Fruit fly (Drosophila melanogaster) whole organism, embryonic: ENCODE measurements around the gene Ppt2.

Source experiments
- B-H1 ChIP-seq: fragments of 200-800 bp; sonication (Bioruptor generic); IDR thresholded peaks from 3 replicates; pipeline ENCODE4 v1.3.6; 2022; ENCODE audit warnings: missing biosample characterization, missing genetic modification characterization
- Blimp-1 ChIP-seq: fragments of 200-800 bp; sonication (Bioruptor generic); optimal IDR thresholded peaks from 3 replicates; lab custom pipeline; 2018; ENCODE audit warnings: missing biosample characterization, missing genetic modification characterization, mild to moderate bottlenecking, moderate library complexity, missing genetic modification reagents
- C15 ChIP-seq: fragments of 200-800 bp; sonication (Bioruptor generic); IDR thresholded peaks from 3 replicates; pipeline ENCODE4 v1.3.6; 2022; ENCODE audit warnings: missing biosample characterization, missing genetic modification characterization
- CG10147 ChIP-seq: fragments of 200-800 bp; sonication (Bioruptor generic); optimal IDR thresholded peaks from 2 replicates; lab custom pipeline; 2019; ENCODE audit warnings: missing biosample characterization, mild to moderate bottlenecking, missing genetic modification characterization, moderate library complexity
- CG1024 ChIP-seq: fragments of 200-800 bp; sonication (Bioruptor generic); IDR thresholded peaks from 2 replicates; pipeline ENCODE4 v1.3.6; 2022; ENCODE audit warnings: missing biosample characterization, missing genetic modification characterization
- CG10543 ChIP-seq: fragments of 200-800 bp; sonication (Bioruptor generic); optimal IDR thresholded peaks from 3 replicates; lab custom pipeline; 2017; ENCODE audit warnings: missing biosample characterization, mild to moderate bottlenecking, missing genetic modification characterization, moderate library complexity
- CG11456 ChIP-seq: fragments of 200-800 bp; sonication (Bioruptor generic); IDR thresholded peaks from 3 replicates; pipeline ENCODE4 v1.3.6; 2022; ENCODE audit warnings: missing biosample characterization, missing genetic modification characterization
- CG13894 ChIP-seq: fragments of 200-800 bp; sonication (Bioruptor generic); optimal IDR thresholded peaks from 3 replicates; lab custom pipeline; 2018; ENCODE audit warnings: missing biosample characterization, mild to moderate bottlenecking, missing genetic modification characterization, moderate library complexity
- CG14667 ChIP-seq: fragments of 200-800 bp; sonication (Bioruptor generic); IDR thresholded peaks from 2 replicates; pipeline ENCODE4 v1.3.6; 2022; ENCODE audit warnings: missing biosample characterization, missing genetic modification characterization
- CG14710 ChIP-seq: fragments of 200-800 bp; sonication (Bioruptor generic); optimal IDR thresholded peaks from 3 replicates; lab custom pipeline; 2019; ENCODE audit warnings: missing biosample characterization, mild to moderate bottlenecking, missing genetic modification characterization, moderate library complexity
- CG17568 ChIP-seq: fragments of 200-800 bp; sonication (Bioruptor generic); optimal IDR thresholded peaks from 2 replicates; lab custom pipeline; 2018; ENCODE audit warnings: missing biosample characterization, mild to moderate bottlenecking, missing genetic modification characterization, moderate library complexity
- CG18262 ChIP-seq: fragments of 200-800 bp; optimal IDR thresholded peaks from 3 replicates; lab custom pipeline; 2019; ENCODE audit warnings: missing biosample characterization, mild to moderate bottlenecking, missing genetic modification characterization, moderate library complexity
- CG3281 ChIP-seq: fragments of 200-800 bp; sonication (Bioruptor generic); optimal IDR thresholded peaks from 3 replicates; lab custom pipeline; 2017; ENCODE audit warnings: missing biosample characterization, mild to moderate bottlenecking, missing genetic modification characterization
- CG4617 ChIP-seq: fragments of 200-800 bp; sonication (Bioruptor generic); optimal IDR thresholded peaks from 3 replicates; lab custom pipeline; 2016; ENCODE audit warnings: missing biosample characterization, missing genetic modification characterization, borderline replicate concordance
- CG4730 ChIP-seq: fragments of 200-800 bp; sonication (Bioruptor generic); IDR thresholded peaks from 2 replicates; pipeline ENCODE4 v1.3.6; 2022; ENCODE audit warnings: missing biosample characterization, missing genetic modification characterization
- CG6765 ChIP-seq: fragments of 200-800 bp; sonication (Bioruptor generic); optimal IDR thresholded peaks from 3 replicates; lab custom pipeline; 2017; ENCODE audit warnings: missing biosample characterization, mild to moderate bottlenecking, missing genetic modification characterization
- CG6791 ChIP-seq: fragments of 200-800 bp; sonication (Bioruptor generic); IDR thresholded peaks from 3 replicates; pipeline ENCODE4 v1.3.6; 2022; ENCODE audit warnings: missing biosample characterization, missing genetic modification characterization; ENCODE audit not compliant: partially characterized antibody
- CG7928 ChIP-seq: fragments of 200-800 bp; sonication (Bioruptor generic); optimal IDR thresholded peaks from 2 replicates; lab custom pipeline; 2017; ENCODE audit warnings: missing biosample characterization, mild to moderate bottlenecking, missing genetic modification characterization
- CG9215 ChIP-seq: fragments of 200-800 bp; sonication (Bioruptor generic); IDR thresholded peaks from 2 replicates; pipeline ENCODE4 v1.3.6; 2022; ENCODE audit warnings: missing biosample characterization, missing genetic modification characterization
- CG9609 ChIP-seq: fragments of 200-800 bp; sonication (Bioruptor generic); optimal IDR thresholded peaks from 3 replicates; lab custom pipeline; 2016; ENCODE audit warnings: missing biosample characterization, missing genetic modification characterization
- CG9817 ChIP-seq: fragments of 200-800 bp; sonication (Bioruptor generic); optimal IDR thresholded peaks from 2 replicates; lab custom pipeline; 2018; ENCODE audit warnings: missing biosample characterization, mild to moderate bottlenecking, missing genetic modification characterization, moderate library complexity
- Camta ChIP-seq: fragments of 200-800 bp; sonication (Bioruptor generic); optimal IDR thresholded peaks from 2 replicates; lab custom pipeline; 2016; ENCODE audit warnings: missing biosample characterization, missing genetic modification characterization
- CkIIα-i1 ChIP-seq: fragments of 200-800 bp; sonication (Bioruptor generic); IDR thresholded peaks from 2 replicates; pipeline ENCODE4 v1.3.6; 2022; ENCODE audit warnings: missing biosample characterization, missing genetic modification characterization
- D19A ChIP-seq: fragments of 200-800 bp; optimal IDR thresholded peaks from 3 replicates; lab custom pipeline; 2019; ENCODE audit warnings: missing biosample characterization, mild to moderate bottlenecking, missing genetic modification characterization, moderate library complexity
- Ets97D ChIP-seq: fragments of 200-800 bp; sonication (Bioruptor generic); optimal IDR thresholded peaks from 3 replicates; lab custom pipeline; 2016; ENCODE audit warnings: missing biosample characterization, missing genetic modification characterization
- Fer1 ChIP-seq: fragments of 200-800 bp; sonication (Bioruptor generic); optimal IDR thresholded peaks from 2 replicates; lab custom pipeline; 2017; ENCODE audit warnings: missing biosample characterization, mild to moderate bottlenecking, missing genetic modification characterization
- HLH54F ChIP-seq: fragments of 200-800 bp; sonication (Bioruptor generic); optimal IDR thresholded peaks from 3 replicates; lab custom pipeline; 2016; ENCODE audit warnings: missing biosample characterization, missing genetic modification characterization
- Hmr ChIP-seq: fragments of 200-800 bp; sonication (Bioruptor generic); optimal IDR thresholded peaks from 3 replicates; lab custom pipeline; 2017; ENCODE audit warnings: mild to moderate bottlenecking, missing biosample characterization, missing genetic modification reagents, missing genetic modification characterization
- Lpt ChIP-seq: fragments of >200 bp; optimal IDR thresholded peaks from 2 replicates; lab custom pipeline; 2018; ENCODE audit warnings: missing biosample characterization, missing genetic modification characterization
- Mad ChIP-seq: fragments of 200-800 bp; sonication (Bioruptor generic); optimal IDR thresholded peaks from 2 replicates; lab custom pipeline; 2016; ENCODE audit warnings: missing biosample characterization, missing genetic modification characterization
- NC2β ChIP-seq: fragments of 200-800 bp; sonication (Bioruptor generic); optimal IDR thresholded peaks from 2 replicates; lab custom pipeline; 2016; ENCODE audit warnings: missing biosample characterization, missing genetic modification characterization
- Nf-YA ChIP-seq: fragments of 200-800 bp; sonication (Bioruptor generic); IDR thresholded peaks from 2 replicates; pipeline ENCODE4 v1.3.6; 2022; ENCODE audit warnings: missing biosample characterization, missing genetic modification characterization
- Poxn ChIP-seq: fragments of 200-800 bp; sonication (Bioruptor generic); IDR thresholded peaks from 2 replicates; pipeline ENCODE4 v1.3.6; 2022; ENCODE audit warnings: missing biosample characterization, missing genetic modification characterization
- Scr ChIP-seq: fragments of 200-800 bp; sonication (Bioruptor generic); IDR thresholded peaks from 2 replicates; pipeline ENCODE4 v1.3.6; 2022; ENCODE audit warnings: missing biosample characterization, missing genetic modification characterization; ENCODE audit not compliant: partially characterized antibody
- Sry-δ ChIP-seq: fragments of 200-800 bp; sonication (Bioruptor generic); optimal IDR thresholded peaks from 2 replicates; lab custom pipeline; 2016; ENCODE audit warnings: missing biosample characterization, missing genetic modification characterization
- amos ChIP-seq: fragments of 200-800 bp; sonication (Bioruptor generic); IDR thresholded peaks from 2 replicates; pipeline ENCODE4 v1.3.6; 2022; ENCODE audit warnings: missing biosample characterization, missing genetic modification characterization; ENCODE audit not compliant: partially characterized antibody
- ato ChIP-seq: fragments of 200-800 bp; sonication (Bioruptor generic); IDR thresholded peaks from 2 replicates; pipeline ENCODE4 v1.3.6; 2022; ENCODE audit warnings: missing biosample characterization, missing genetic modification characterization; ENCODE audit not compliant: partially characterized antibody
- az2 ChIP-seq: fragments of 200-800 bp; sonication (Bioruptor generic); optimal IDR thresholded peaks from 3 replicates; lab custom pipeline; 2016; ENCODE audit warnings: missing biosample characterization, missing genetic modification characterization
- crp ChIP-seq, 2 experiments: fragments of 200-800 bp; sonication (Bioruptor generic); optimal IDR thresholded peaks; 2 replicates in 1 of 2; 3 replicates in 1 of 2; lab custom pipeline; 2017; ENCODE audit warnings: missing biosample characterization in 2 of 2, missing genetic modification characterization in 2 of 2, mild to moderate bottlenecking in 1 of 2, moderate library complexity in 1 of 2
- dan ChIP-seq: fragments of 200-800 bp; sonication (Bioruptor generic); IDR thresholded peaks from 2 replicates; pipeline ENCODE4 v1.3.6; 2022; ENCODE audit warnings: missing biosample characterization, missing genetic modification characterization
- fru ChIP-seq: fragments of >200 bp; optimal IDR thresholded peaks from 2 replicates; lab custom pipeline; 2017
- gcm ChIP-seq: fragments of 200-800 bp; sonication (Bioruptor generic); optimal IDR thresholded peaks from 2 replicates; lab custom pipeline; 2019; ENCODE audit warnings: missing biosample characterization, mild to moderate bottlenecking, missing genetic modification characterization, moderate library complexity
- h ChIP-seq: fragments of >200 bp; optimal IDR thresholded peaks from 2 replicates; lab custom pipeline; 2017
- knrl ChIP-seq: fragments of 200-800 bp; sonication (Bioruptor generic); IDR thresholded peaks from 3 replicates; pipeline ENCODE4 v1.3.6; 2022; ENCODE audit warnings: missing biosample characterization, missing genetic modification characterization; ENCODE audit not compliant: partially characterized antibody
- lab ChIP-seq: fragments of 200-800 bp; sonication (Bioruptor generic); optimal IDR thresholded peaks from 3 replicates; lab custom pipeline; 2017; ENCODE audit warnings: missing biosample characterization, missing genetic modification characterization, mild to moderate bottlenecking, moderate library complexity, missing genetic modification reagents
- lov ChIP-seq, 2 experiments: fragments of 200-800 bp in 1 of 2; fragments of >200 bp in 1 of 2; sonication (Bioruptor generic) in 1 of 2; IDR thresholded peaks in 1 of 2; optimal IDR thresholded peaks in 1 of 2; 2 replicates in 1 of 2; 3 replicates in 1 of 2; pipeline versions ENCODE4 v1.3.6 to Lab custom; 2017 to 2022; ENCODE audit warnings: missing biosample characterization in 1 of 2, missing genetic modification characterization in 1 of 2
- mam ChIP-seq: fragments of 200-800 bp; sonication (Bioruptor generic); optimal IDR thresholded peaks from 3 replicates; lab custom pipeline; 2016; ENCODE audit warnings: missing biosample characterization, missing genetic modification characterization
- org-1 ChIP-seq: fragments of 200-800 bp; sonication (Bioruptor generic); optimal IDR thresholded peaks from 2 replicates; lab custom pipeline; 2017; ENCODE audit warnings: missing biosample characterization, missing genetic modification characterization
- stc ChIP-seq: fragments of 200-800 bp; sonication (Bioruptor generic); IDR thresholded peaks from 2 replicates; pipeline ENCODE4 v1.3.6; 2022; ENCODE audit warnings: missing biosample characterization, missing genetic modification characterization
- tna ChIP-seq: fragments of 200-800 bp; sonication (Bioruptor generic); IDR thresholded peaks from 2 replicates; pipeline ENCODE4 v1.3.6; 2022; ENCODE audit warnings: missing biosample characterization, missing genetic modification characterization; ENCODE audit not compliant: partially characterized antibody

Ppt2 gene

DNA sequence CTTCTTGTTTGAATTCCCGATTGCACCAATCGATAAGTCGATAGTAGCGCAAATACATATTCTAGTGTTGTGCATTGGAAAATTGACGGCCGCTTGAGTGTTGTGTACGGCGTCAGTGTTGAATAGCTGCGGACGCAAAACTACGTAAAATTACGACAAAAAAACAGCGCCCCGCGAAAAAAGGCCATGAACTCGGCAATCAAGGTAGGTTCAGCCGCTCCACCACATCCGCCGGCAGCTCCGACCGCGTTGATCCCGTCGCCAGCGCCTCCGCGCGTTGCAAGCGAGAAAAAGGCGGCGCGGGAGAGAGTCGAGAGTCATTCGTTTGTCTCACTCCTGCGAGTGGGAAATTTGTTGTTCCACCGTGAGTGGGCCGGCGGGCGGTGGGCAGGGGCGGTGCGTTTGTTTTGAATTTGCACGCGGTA is 2.2 kb upstream of the Ppt2 start, which contains the start of gene CG33695 (continued):
- TF ChIP-seq CG10543 (GFP tag; lab: Kevin White, UChicago) (peak; percentile 39), B-H1 (GFP tag; lab: Robert Waterston, UW) (no peak), HLH54F (peak; percentile 87), tna (peak; percentile 68), Lpt (GFP tag; lab: Kevin White, UChicago) (no peak), Sry-δ (GFP tag; lab: Kevin White, UChicago) (peak; percentile 64), mam (GFP tag; lab: Kevin White, UChicago) (peak; percentile 85), lab (GFP tag; lab: Kevin White, UChicago) (no peak), CG6791 (GFP tag; lab: Robert Waterston, UW) (peak; percentile 85), CG9215 (GFP tag; lab: Robert Waterston, UW) (peak; percentile 48), Scr (GFP tag; lab: Robert Waterston, UW) (peak; percentile 70), CG17568 (GFP tag; lab: Kevin White, UChicago) (no peak), D19A (tag; lab: Kevin White, UChicago) (no peak), Fer1 (GFP tag; lab: Kevin White, UChicago) (peak; percentile 79), org-1 (GFP tag; lab: Kevin White, UChicago) (peak; percentile 60), CG6765 (no peak), amos (peak; percentile 67), CG14667 (GFP tag; lab: Robert Waterston, UW) (no peak), CG7928 (no peak), stc (GFP tag; lab: Robert Waterston, UW) (0 out of 2 replicates have a peak, but pooled peaks have one; percentile 40), CG9817 (tag; lab: Kevin White, UChicago) (peak; percentile 35), dan (GFP tag; lab: Robert Waterston, UW) (no peak), az2 (peak; percentile 34), Camta (GFP tag; lab: Kevin White, UChicago) (peak; percentile 61), gcm (no peak), CG18262 (no peak), CG3281 (GFP tag; lab: Kevin White, UChicago) (peak; percentile 50), Hmr (GFP tag; lab: Kevin White, UChicago) (no peak), crp (GFP tag; optimal IDR thresholded peaks at IDR 0.05; lab: Kevin White, UChicago) (peak in 1 of 2 experiments; percentile 17), Mad (GFP tag; lab: Kevin White, UChicago) (peak; percentile 61), CG4617 (peak; percentile 95), CG14710 (peak; percentile 68), CG13894 (tag; lab: Kevin White, UChicago) (no peak), CG11456 (peak; percentile 68; the same call in 2 of the 3 replicates), lov (optimal IDR thresholded peaks at IDR 0.05; lab: Kevin White, UChicago) (no peak), lov (GFP tag; IDR thresholded peaks at IDR 0.05; lab: Robert Waterston, UW) (no peak), knrl (GFP tag; lab: Robert Waterston, UW) (peak; percentile 58; the same call in 2 of the 3 replicates), CG10147 (GFP tag; lab: Kevin White, UChicago) (no peak), CkIIα-i1 (GFP tag; lab: Robert Waterston, UW) (no peak), CG4730 (GFP tag; lab: Robert Waterston, UW) (peak; percentile 15; the same call in 1 of the 2 replicates), h (lab: Kevin White, UChicago) (no peak), NC2β (GFP tag; lab: Kevin White, UChicago) (peak; percentile 32), Nf-YA (0 out of 2 replicates have a peak, but pooled peaks have one; percentile 28), fru (lab: Kevin White, UChicago) (no peak), Ets97D (GFP tag; lab: Kevin White, UChicago) (peak; percentile 86), Blimp-1 (GFP tag; lab: Kevin White, UChicago) (no peak), Poxn (no peak), CG1024 (GFP tag; lab: Robert Waterston, UW) (no peak), ato (peak; percentile 58), C15 (GFP tag; lab: Robert Waterston, UW) (no peak), CG9609 (GFP tag; lab: Kevin White, UChicago) (peak; percentile 66)
